Fruit fly (Drosophila melanogaster): ENCODE measurements around the gene CG1113.
A peak's percentile ranks its signal among the peaks of the same experiment; 100 is the strongest.

CG1113 gene

dm6 chr3R:5256462-5257146 is 3.7 kb downstream of the CG1113 start, which contains the start of the genes Enoph and Hph (continued):
- TF ChIP-seq CG30020 (tag; optimal IDR thresholded peaks at IDR 0.05) (peak; percentile 51), CG4404 (GFP tag; IDR thresholded peaks at IDR 0.05) (peak; percentile 54; the same call in 1 of the 2 replicates), ewg (GFP tag; optimal IDR thresholded peaks at IDR 0.05) (peak; percentile 31), klu (GFP tag; IDR thresholded peaks at IDR 0.05) (peak; percentile 59), Max (GFP tag; optimal IDR thresholded peaks at IDR 0.05) (peak; percentile 66), CG7556 (GFP tag; optimal IDR thresholded peaks at IDR 0.05) (peak; percentile 58), sisA (GFP tag; IDR thresholded peaks at IDR 0.05) (peak; percentile 41), schlank (tag; optimal IDR thresholded peaks at IDR 0.05) (no peak), pfk (GFP tag; optimal IDR thresholded peaks at IDR 0.05) (no peak), twi (tag; optimal IDR thresholded peaks at IDR 0.05) (peak; percentile 45), Ptx1 (GFP tag; IDR thresholded peaks at IDR 0.05) (peak; percentile 70), CG1603 (tag; optimal IDR thresholded peaks at IDR 0.05) (peak; percentile 36), Hsf (GFP tag; optimal IDR thresholded peaks at IDR 0.05) (peak; percentile 48), aop (GFP tag; IDR thresholded peaks at IDR 0.05) (no peak), br (optimal IDR thresholded peaks at IDR 0.05) (no peak), bsh (GFP tag; optimal IDR thresholded peaks at IDR 0.05) (peak in 1 of 2 experiments; percentile 39), amos (GFP tag; IDR thresholded peaks at IDR 0.05; ENCODE audit: partially characterized antibody) (peak; percentile 86), Dad (GFP tag; optimal IDR thresholded peaks at IDR 0.05) (peak; percentile 31), danr (GFP tag; IDR thresholded peaks at IDR 0.05) (peak; percentile 45; the same call in 1 of the 2 replicates), CG1832 (GFP tag; optimal IDR thresholded peaks at IDR 0.05) (no peak), stc (GFP tag; IDR thresholded peaks at IDR 0.05) (no peak), jing (GFP tag; optimal IDR thresholded peaks at IDR 0.05) (no peak), Hand (GFP tag; optimal IDR thresholded peaks at IDR 0.05) (no peak), dimm (GFP tag; IDR thresholded peaks at IDR 0.05) (no peak), Dfd (GFP tag; optimal IDR thresholded peaks at IDR 0.05) (no peak), odd (GFP tag; optimal IDR thresholded peaks at IDR 0.05) (no peak), Mes4 (GFP tag; optimal IDR thresholded peaks at IDR 0.05) (peak; percentile 15), CG11695 (GFP tag; IDR thresholded peaks at IDR 0.05) (0 out of 3 replicates have a peak, but pooled peaks have one; percentile 42), Bteb2 (GFP tag; optimal IDR thresholded peaks at IDR 0.05) (peak; percentile 20), fd96Cb (tag; optimal IDR thresholded peaks at IDR 0.05) (peak; percentile 56), CG7372 (GFP tag; IDR thresholded peaks at IDR 0.05) (no peak), CG8478 (optimal IDR thresholded peaks at IDR 0.05) (no peak), ranshi (GFP tag; IDR thresholded peaks at IDR 0.05) (no peak; the same call in 1 of the 2 replicates), exex (tag; optimal IDR thresholded peaks at IDR 0.05) (peak; percentile 11), gem (tag; optimal IDR thresholded peaks at IDR 0.05) (peak; percentile 76), inv (GFP tag; IDR thresholded peaks at IDR 0.05; ENCODE audit: partially characterized antibody) (peak; percentile 78), CG13296 (GFP tag; optimal IDR thresholded peaks at IDR 0.05) (peak; percentile 57), Bdp1 (GFP tag; optimal IDR thresholded peaks at IDR 0.05) (no peak), CG14667 (GFP tag; IDR thresholded peaks at IDR 0.05) (peak; percentile 26; the same call in 1 of the 2 replicates), Atf3 (GFP tag; optimal IDR thresholded peaks at IDR 0.05) (peak; percentile 20), B-H2 (GFP tag; optimal IDR thresholded peaks at IDR 0.05) (peak; percentile 57), HLHmδ (GFP tag; optimal IDR thresholded peaks at IDR 0.05) (no peak), Eip74EF (GFP tag; optimal IDR thresholded peaks at IDR 0.05) (no peak), jumu (GFP tag; optimal IDR thresholded peaks at IDR 0.05) (peak; percentile 62), crc (GFP tag; optimal IDR thresholded peaks at IDR 0.05) (peak; percentile 25), Adf1 (GFP tag; IDR thresholded peaks at IDR 0.05) (no peak), CG17359 (tag; optimal IDR thresholded peaks at IDR 0.05) (peak; percentile 58), Awh (GFP tag; IDR thresholded peaks at IDR 0.05) (0 out of 2 replicates have a peak, but pooled peaks have one; percentile 29), wdn (GFP tag; IDR thresholded peaks at IDR 0.05) (peak; percentile 29; the same call in 1 of the 2 replicates), CG9727 (GFP tag; optimal IDR thresholded peaks at IDR 0.05) (peak; percentile 67)

All from whole organism, embryonic.